Worm (Caenorhabditis elegans) whole organism, young adult: Measurements from ENCODE around the gene mes-4.

Experiments used
- B0019.2 ChIP-seq: fragments of 200-800 bp; sonication (Bioruptor generic); conservative IDR thresholded peaks from 2 replicates; pipeline ENCODE4 v1.3.6; 2022; ENCODE audit warnings: missing genetic modification reagents, missing genetic modification characterization, missing compliant biosample characterization
- B0261.1 ChIP-seq: sonication (generic microtip); optimal IDR thresholded peaks from 2 replicates; lab custom pipeline; 2016; ENCODE audit warnings: mild to moderate bottlenecking, missing genetic modification characterization, moderate library complexity, missing compliant biosample characterization
- F10E7.11 ChIP-seq: sonication (generic microtip); optimal IDR thresholded peaks from 2 replicates; lab custom pipeline; 2017; ENCODE audit warnings: mild to moderate bottlenecking, missing genetic modification characterization, moderate library complexity, missing compliant biosample characterization
- F22D6.2 ChIP-seq: sonication (generic microtip); optimal IDR thresholded peaks from 2 replicates; lab custom pipeline; 2016; ENCODE audit warnings: mild to moderate bottlenecking, missing genetic modification characterization, missing compliant biosample characterization
- F39B2.1 ChIP-seq: fragments of 200-800 bp; sonication (Bioruptor generic); IDR thresholded peaks from 2 replicates; pipeline ENCODE4 v1.3.6; 2022; ENCODE audit warnings: missing genetic modification reagents, missing genetic modification characterization, missing compliant biosample characterization
- K11D2.4 ChIP-seq: fragments of 200-800 bp; sonication (Bioruptor generic); IDR thresholded peaks from 2 replicates; pipeline ENCODE4 v1.3.6; 2022; ENCODE audit warnings: missing genetic modification reagents, missing genetic modification characterization, missing compliant biosample characterization
- T07F8.4 ChIP-seq: sonication (generic microtip); optimal IDR thresholded peaks from 2 replicates; lab custom pipeline; 2016; ENCODE audit warnings: mild to moderate bottlenecking, missing genetic modification characterization, moderate library complexity, missing compliant biosample characterization
- ZK185.1 ChIP-seq: sonication (generic microtip); optimal IDR thresholded peaks from 2 replicates; lab custom pipeline; 2016; ENCODE audit warnings: mild to moderate bottlenecking, missing genetic modification characterization, missing compliant biosample characterization; ENCODE audit not compliant: poor library complexity, severe bottlenecking
- akir-1 ChIP-seq: fragments of 200-800 bp; sonication (Bioruptor generic); optimal IDR thresholded peaks from 2 replicates; lab custom pipeline; 2018; ENCODE audit warnings: mild to moderate bottlenecking, missing genetic modification characterization, moderate library complexity, missing compliant biosample characterization
- atf-7 ChIP-seq: sonication (generic microtip); optimal IDR thresholded peaks from 2 replicates; lab custom pipeline; 2017; ENCODE audit warnings: mild to moderate bottlenecking, missing genetic modification characterization, missing compliant biosample characterization
- attf-5 ChIP-seq: fragments of 200-800 bp; sonication (Bioruptor generic); optimal IDR thresholded peaks from 2 replicates; lab custom pipeline; 2018; ENCODE audit warnings: mild to moderate bottlenecking, missing genetic modification characterization, missing compliant biosample characterization
- attf-6 ChIP-seq: fragments of 200-800 bp; sonication (Bioruptor generic); IDR thresholded peaks from 2 replicates; pipeline ENCODE4 v1.3.6; 2022; ENCODE audit warnings: missing genetic modification reagents, missing genetic modification characterization, missing compliant biosample characterization
- bed-2 ChIP-seq: fragments of 200-800 bp; sonication (Bioruptor generic); IDR thresholded peaks from 2 replicates; pipeline ENCODE4 v1.3.6; 2022; ENCODE audit warnings: missing genetic modification reagents, missing genetic modification characterization, missing compliant biosample characterization
- cebp-1 ChIP-seq, 2 experiments: fragments of 200-800 bp in 1 of 2; sonication (Bioruptor generic) in 1 of 2; sonication (generic microtip) in 1 of 2; IDR thresholded peaks in 1 of 2; optimal IDR thresholded peaks in 1 of 2; 2 replicates each; pipeline versions ENCODE4 v1.3.6 to Lab custom; 2017 to 2022; ENCODE audit warnings: missing compliant biosample characterization in 2 of 2, missing genetic modification characterization in 2 of 2, mild to moderate bottlenecking in 1 of 2, missing genetic modification reagents in 1 of 2, moderate library complexity in 1 of 2
- ceh-27 ChIP-seq: fragments of 200-800 bp; sonication (Bioruptor generic); optimal IDR thresholded peaks from 2 replicates; lab custom pipeline; 2018; ENCODE audit warnings: mild to moderate bottlenecking, missing genetic modification characterization, moderate library complexity, missing compliant biosample characterization
- ceh-58 ChIP-seq: fragments of 200-800 bp; sonication (Bioruptor generic); IDR thresholded peaks from 2 replicates; pipeline ENCODE4 v1.3.6; 2022; ENCODE audit warnings: missing genetic modification characterization, missing compliant biosample characterization
- ceh-91 ChIP-seq: fragments of 200-800 bp; sonication (Bioruptor generic); IDR thresholded peaks from 2 replicates; pipeline ENCODE4 v1.3.6; 2022; ENCODE audit warnings: missing genetic modification reagents, missing genetic modification characterization, missing compliant biosample characterization
- dox-1 ChIP-seq: fragments of 200-800 bp; sonication (Bioruptor generic); IDR thresholded peaks from 2 replicates; pipeline ENCODE4 v1.3.6; 2022; ENCODE audit warnings: missing genetic modification reagents, missing genetic modification characterization, missing compliant biosample characterization
- efl-1 ChIP-seq: fragments of 150-350 bp; optimal IDR thresholded peaks from 2 replicates; lab custom pipeline; 2014; ENCODE audit warnings: missing biosample characterization, missing genetic modification reagents, missing genetic modification characterization
- ekl-4 ChIP-seq: fragments of 200-800 bp; sonication (Bioruptor generic); IDR thresholded peaks from 2 replicates; pipeline ENCODE4 v1.3.6; 2022; ENCODE audit warnings: missing genetic modification reagents, missing genetic modification characterization, missing compliant biosample characterization
- fkh-3 ChIP-seq: sonication (generic microtip); optimal IDR thresholded peaks from 2 replicates; lab custom pipeline; 2016; ENCODE audit warnings: mild to moderate bottlenecking, missing genetic modification characterization, missing compliant biosample characterization
- gei-17 ChIP-seq: fragments of 200-800 bp; sonication (Bioruptor generic); optimal IDR thresholded peaks from 2 replicates; lab custom pipeline; 2018; ENCODE audit warnings: mild to moderate bottlenecking, missing genetic modification characterization, missing compliant biosample characterization
- him-1 ChIP-seq: sonication (generic microtip); optimal IDR thresholded peaks from 2 replicates; lab custom pipeline; 2016; ENCODE audit warnings: missing genotype, missing genetic modification reagents, missing genetic modification characterization, missing compliant biosample characterization
- let-526 ChIP-seq: fragments of 200-800 bp; sonication (Bioruptor generic); IDR thresholded peaks from 2 replicates; pipeline ENCODE4 v1.3.6; 2022; ENCODE audit warnings: missing genetic modification reagents, missing genetic modification characterization, missing compliant biosample characterization
- lin-35 ChIP-seq, 3 experiments: fragments of 150-350 bp in 2 of 3; sonication (generic microtip) in 1 of 3; optimal IDR thresholded peaks; 2 replicates each; lab custom pipeline; 2014 to 2018; ENCODE audit warnings: missing biosample characterization in 3 of 3, missing genetic modification characterization in 3 of 3, missing genetic modification reagents in 3 of 3
- lin-54 ChIP-seq: fragments of 200-800 bp; sonication (Bioruptor generic); optimal IDR thresholded peaks from 2 replicates; lab custom pipeline; 2018; ENCODE audit warnings: mild to moderate bottlenecking, missing genetic modification characterization, missing compliant biosample characterization
- lsy-27 ChIP-seq: sonication (generic microtip); optimal IDR thresholded peaks from 2 replicates; lab custom pipeline; 2017; ENCODE audit warnings: missing genetic modification characterization, mild to moderate bottlenecking, missing compliant biosample characterization, antibody characterized with exemption, missing genotype, borderline replicate concordance; ENCODE audit not compliant: insufficient read depth
- madf-6 ChIP-seq: fragments of 200-800 bp; sonication (Bioruptor generic); IDR thresholded peaks from 2 replicates; pipeline ENCODE4 v1.3.6; 2022; ENCODE audit warnings: missing genetic modification reagents, missing genetic modification characterization, missing compliant biosample characterization
- mel-28 ChIP-seq: sonication (generic microtip); optimal IDR thresholded peaks from 2 replicates; lab custom pipeline; 2016; ENCODE audit warnings: borderline replicate concordance, mild to moderate bottlenecking, missing genetic modification characterization, missing compliant biosample characterization
- mxl-1 ChIP-seq: sonication (generic microtip); optimal IDR thresholded peaks from 2 replicates; lab custom pipeline; 2016; ENCODE audit warnings: missing genetic modification characterization, missing compliant biosample characterization
- nfya-2 ChIP-seq: fragments of 200-800 bp; sonication (Bioruptor generic); IDR thresholded peaks from 2 replicates; pipeline ENCODE4 v1.3.6; 2022; ENCODE audit warnings: missing genetic modification reagents, missing genetic modification characterization, missing compliant biosample characterization
- nhr-120 ChIP-seq: fragments of 200-800 bp; sonication (Bioruptor generic); IDR thresholded peaks from 2 replicates; pipeline ENCODE4 v1.3.6; 2022; ENCODE audit warnings: missing genetic modification characterization, missing compliant biosample characterization
- nhr-179 ChIP-seq: sonication (generic microtip); optimal IDR thresholded peaks from 2 replicates; lab custom pipeline; 2016; ENCODE audit warnings: mild to moderate bottlenecking, missing genetic modification characterization, missing compliant biosample characterization
- nhr-80 ChIP-seq: sonication (generic microtip); optimal IDR thresholded peaks from 2 replicates; lab custom pipeline; 2016; ENCODE audit warnings: missing genetic modification characterization, missing compliant biosample characterization
- pbrm-1 ChIP-seq: fragments of 200-800 bp; sonication (Bioruptor generic); IDR thresholded peaks from 2 replicates; pipeline ENCODE4 v1.3.6; 2022; ENCODE audit warnings: missing genetic modification reagents, missing genetic modification characterization, missing compliant biosample characterization
- repo-1 ChIP-seq: sonication (generic microtip); optimal IDR thresholded peaks from 2 replicates; lab custom pipeline; 2017; ENCODE audit warnings: mild to moderate bottlenecking, missing genetic modification characterization, missing compliant biosample characterization
- sdz-38 ChIP-seq: sonication (generic microtip); optimal IDR thresholded peaks from 2 replicates; lab custom pipeline; 2016; ENCODE audit warnings: missing genotype, missing genetic modification characterization, missing compliant biosample characterization
- snpc-3.4 ChIP-seq: sonication (generic microtip); optimal IDR thresholded peaks from 2 replicates; lab custom pipeline; 2017; ENCODE audit warnings: missing genetic modification characterization, mild to moderate bottlenecking, missing compliant biosample characterization, antibody characterized with exemption, moderate library complexity, missing genotype, missing genetic modification reagents
- tlf-1 ChIP-seq: fragments of 200-800 bp; sonication (Bioruptor generic); optimal IDR thresholded peaks from 2 replicates; lab custom pipeline; 2018; ENCODE audit warnings: mild to moderate bottlenecking, missing genetic modification characterization, missing compliant biosample characterization
- ztf-22 ChIP-seq: fragments of 200-800 bp; sonication (Bioruptor generic); optimal IDR thresholded peaks from 2 replicates; lab custom pipeline; 2018; ENCODE audit warnings: mild to moderate bottlenecking, missing genetic modification characterization, moderate library complexity, missing compliant biosample characterization

mes-4 gene

DNA sequence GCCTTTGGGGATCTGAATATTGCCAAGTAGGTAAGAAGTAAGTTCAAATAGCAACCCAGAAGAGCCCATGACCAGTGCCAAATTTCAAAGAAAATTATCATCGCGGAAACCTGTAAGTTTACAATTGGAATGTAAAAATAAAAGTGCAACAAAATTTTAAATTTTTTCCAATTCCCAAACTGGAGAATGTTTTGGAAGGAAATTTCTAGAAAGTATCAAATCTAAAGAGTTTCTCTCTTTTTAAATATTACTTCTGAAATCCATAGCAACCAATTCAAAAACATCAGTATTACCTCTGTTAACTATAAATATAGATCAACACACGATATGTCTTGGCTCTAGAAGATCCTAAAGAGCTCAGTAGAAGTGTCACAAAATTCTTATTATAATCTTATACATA is 8.7 kb downstream of the mes-4 start, which contains the start of gene srd-19:
TSS of gene srd-19 (minus strand) at position 101 of the 400 bp plus-strand sequence.
- no peak for TF ChIP-seq atf-7 (tag; lab: Kevin White, UChicago)
- no peak for TF ChIP-seq nhr-80 (tag; lab: Kevin White, UChicago)
- no peak for TF ChIP-seq nfya-2 (GFP tag; lab: Robert Waterston, UW)
- no peak for TF ChIP-seq mel-28 (tag; lab: Kevin White, UChicago)
- no peak for TF ChIP-seq pbrm-1
- no peak for TF ChIP-seq ztf-22 (GFP tag; lab: Kevin White, UChicago)
- TF ChIP-seq dox-1 (GFP tag; lab: Robert Waterston, UW) = no peak
- no peak for TF ChIP-seq F39B2.1 (GFP tag; lab: Robert Waterston, UW)
- TF ChIP-seq ceh-58 (GFP tag; lab: Robert Waterston, UW) = no peak
- TF ChIP-seq bed-2 = no peak
- TF ChIP-seq sdz-38 = no peak
- TF ChIP-seq madf-6 = no peak
- no peak for TF ChIP-seq ekl-4 (GFP tag; lab: Robert Waterston, UW)
- TF ChIP-seq efl-1 (GFP tag; lab: Kevin White, UChicago) = no peak
- no peak for TF ChIP-seq mxl-1 (tag; lab: Kevin White, UChicago)
- TF ChIP-seq lin-35 (GFP tag; optimal IDR thresholded peaks at IDR 0.05; lab: Kevin White, UChicago) = no peak
- no peak for TF ChIP-seq ceh-27 (GFP tag; lab: Kevin White, UChicago)
- TF ChIP-seq snpc-3.4 (tag; lab: Kevin White, UChicago) = no peak
- TF ChIP-seq tlf-1 (GFP tag; lab: Kevin White, UChicago) = no peak
- TF ChIP-seq B0261.1 (tag; lab: Kevin White, UChicago) = no peak

DNA sequence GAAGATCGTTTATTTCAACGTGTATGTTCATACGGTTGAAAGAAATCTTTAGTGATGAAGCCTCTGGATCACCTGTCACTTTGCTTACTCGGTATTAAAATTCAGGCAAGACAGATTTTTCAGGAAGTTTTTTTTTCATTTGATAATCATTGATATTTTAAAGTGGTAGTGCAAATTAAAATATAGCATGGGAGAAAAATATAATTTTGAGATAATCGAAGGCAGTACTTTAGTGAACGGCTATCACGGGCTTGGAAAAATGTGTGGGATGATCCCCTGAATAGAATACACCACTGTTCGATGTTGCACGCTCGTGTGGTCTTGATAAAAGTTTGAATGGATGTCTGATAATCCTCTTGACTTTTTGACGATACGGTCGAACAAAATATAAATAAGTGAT is 10.0 kb downstream of the mes-4 start:
- no peak for TF ChIP-seq akir-1
- TF ChIP-seq cebp-1 (GFP tag; IDR thresholded peaks at IDR 0.05; lab: Robert Waterston, UW) = no peak
- no peak for TF ChIP-seq cebp-1 (tag; optimal IDR thresholded peaks at IDR 0.05; lab: Kevin White, UChicago)
- no peak for TF ChIP-seq gei-17 (GFP tag; lab: Kevin White, UChicago)
- TF ChIP-seq ceh-91 = no peak
- no peak for TF ChIP-seq him-1 (tag; lab: Kevin White, UChicago)
- no peak for TF ChIP-seq dox-1 (GFP tag; lab: Robert Waterston, UW)
- TF ChIP-seq fkh-3 (tag; lab: Kevin White, UChicago) = no peak

ce11 chrV:13426764-13427163 is 10.6 kb downstream of the mes-4 start, which contains the start of gene srd-18:
TSS of gene srd-18 (minus strand) at chrV:13426864.
- TF ChIP-seq repo-1 (tag; lab: Kevin White, UChicago) (no peak), F10E7.11 (tag; lab: Kevin White, UChicago) (no peak), F22D6.2 (tag; lab: Kevin White, UChicago) (no peak), B0019.2 (GFP tag; lab: Robert Waterston, UW) (no peak), nhr-179 (tag; lab: Kevin White, UChicago) (no peak), bed-2 (no peak), attf-5 (GFP tag; lab: Kevin White, UChicago) (no peak), ZK185.1 (tag; lab: Kevin White, UChicago) (no peak), mxl-1 (tag; lab: Kevin White, UChicago) (no peak), attf-6 (GFP tag; lab: Robert Waterston, UW) (no peak), let-526 (GFP tag; lab: Robert Waterston, UW) (no peak), gei-17 (GFP tag; lab: Kevin White, UChicago) (no peak), atf-7 (tag; lab: Kevin White, UChicago) (no peak), K11D2.4 (GFP tag; lab: Robert Waterston, UW) (no peak), T07F8.4 (no peak), ceh-91 (no peak), lin-54 (GFP tag; lab: Kevin White, UChicago) (no peak), lsy-27 (no peak), nhr-120 (GFP tag; lab: Robert Waterston, UW) (no peak)
